Fruit fly (Drosophila melanogaster) whole organism, pupa: ENCODE data around the gene CG46307.

Source experiments
- CG15710 ChIP-seq: fragments of 200-800 bp; sonication (Bioruptor generic); optimal IDR thresholded peaks from 2 replicates; lab custom pipeline; 2018; ENCODE audit warnings: missing biosample characterization, mild to moderate bottlenecking, missing genetic modification characterization, moderate library complexity
- CG9948 ChIP-seq: fragments of 200-800 bp; sonication (Bioruptor generic); optimal IDR thresholded peaks from 2 replicates; lab custom pipeline; 2018; ENCODE audit warnings: missing biosample characterization, mild to moderate bottlenecking, missing genetic modification characterization, moderate library complexity
- EcR ChIP-seq: fragments of 200-800 bp; sonication (Bioruptor generic); optimal IDR thresholded peaks from 3 replicates; lab custom pipeline; 2019; ENCODE audit warnings: missing biosample characterization, missing genetic modification characterization, mild to moderate bottlenecking, moderate library complexity, missing genetic modification reagents

- peak; percentile 46 for TF ChIP-seq CG9948
- TF ChIP-seq EcR (GFP tag; lab: Kevin White, UChicago) = no peak
- TF ChIP-seq CG15710 = peak; percentile 12
Observed at dm6 chr2L:21107651-21108489, 3.5 kb downstream of the CG46307 start.
